Fruit fly (Drosophila melanogaster) whole organism, adult: ENCODE data around the gene CG3529.

Experiments
- CG14711 ChIP-seq: fragments of 200-800 bp; sonication (Bioruptor generic); optimal IDR thresholded peaks from 2 replicates; lab custom pipeline; 2018; ENCODE audit warnings: missing biosample characterization, mild to moderate bottlenecking, missing genetic modification characterization, moderate library complexity
- CG7045 ChIP-seq: fragments of 200-800 bp; sonication (Bioruptor generic); optimal IDR thresholded peaks from 2 replicates; lab custom pipeline; 2017; ENCODE audit warnings: missing biosample characterization, mild to moderate bottlenecking, missing genetic modification characterization
- CG7101 ChIP-seq: fragments of 200-800 bp; sonication (Bioruptor generic); optimal IDR thresholded peaks from 2 replicates; lab custom pipeline; 2018; ENCODE audit warnings: missing biosample characterization, mild to moderate bottlenecking, missing genetic modification characterization, moderate library complexity
- Clk ChIP-seq: fragments of 200-800 bp; sonication (Bioruptor generic); optimal IDR thresholded peaks from 2 replicates; lab custom pipeline; 2017; ENCODE audit warnings: missing biosample characterization, missing genetic modification characterization
- Hr96 ChIP-seq: fragments of 200-800 bp; sonication (Bioruptor generic); optimal IDR thresholded peaks from 2 replicates; lab custom pipeline; 2016; ENCODE audit warnings: missing biosample characterization, missing genetic modification characterization
- kay ChIP-seq: fragments of 200-800 bp; sonication (Bioruptor generic); peaks from one replicate; lab custom pipeline; 2016; ENCODE audit warnings: missing biosample characterization, missing genetic modification characterization, borderline replicate concordance
- pad ChIP-seq: fragments of 200-800 bp; sonication (Bioruptor generic); optimal IDR thresholded peaks from 3 replicates; lab custom pipeline; 2017; ENCODE audit warnings: missing biosample characterization, missing genetic modification characterization, mild to moderate bottlenecking, moderate library complexity, missing genetic modification reagents
- tj ChIP-seq: fragments of 200-800 bp; sonication (Bioruptor generic); optimal IDR thresholded peaks from 3 replicates; lab custom pipeline; 2017; ENCODE audit warnings: missing biosample characterization, mild to moderate bottlenecking, missing genetic modification characterization, moderate library complexity

DNA sequence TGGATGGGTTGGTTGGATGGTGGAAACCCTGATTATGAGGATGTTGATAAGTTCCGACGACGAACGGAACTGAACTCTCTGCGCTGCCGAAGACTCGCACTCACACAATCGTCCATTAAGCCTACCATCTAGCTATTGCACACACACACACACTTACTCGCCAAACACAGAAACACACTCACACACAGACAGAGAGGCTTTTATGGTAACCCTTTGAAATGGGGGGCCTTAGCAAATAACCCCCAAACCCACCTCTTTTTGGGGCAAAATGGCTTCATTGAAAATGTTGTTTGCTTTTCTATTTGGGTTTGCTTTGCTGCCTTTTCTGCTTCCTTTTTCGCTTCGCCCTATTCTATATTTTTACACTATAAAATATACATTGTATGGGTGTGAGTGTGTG lies 22.4 kb downstream of the CG3529 start:
- TF ChIP-seq Hr96 (GFP tag; lab: Kevin White, UChicago) (no peak), tj (no peak), CG14711 (no peak), Clk (GFP tag; lab: Kevin White, UChicago) (peak; percentile 0), pad (no peak), CG7045 (GFP tag; lab: Kevin White, UChicago) (no peak), CG7101 (tag; lab: Kevin White, UChicago) (no peak), kay (no peak)
